Worm (Caenorhabditis elegans): ENCODE results near the gene fbxa-37.
"Not testable (repeated sequence)": the region's sequence is repeated elsewhere in the genome, so short reads cannot be mapped to it uniquely, and the experiment has no call there.

The fbxa-37 gene

ce11 chrIII:1263692-1264091 lies 21.1 kb upstream of the fbxa-37 start, which contains the start of gene srz-9:
Gene srz-9 (plus strand): TSS chrIII:1263992.
- TF ChIP-seq ztf-11, nhr-2, snpc-4 (tag; optimal IDR thresholded peaks at IDR 0.05): not testable (repeated sequence)

ce11 chrIII:1266799-1267198 lies 18.0 kb upstream of the fbxa-37 start, which contains the start of gene fbxa-151:
Gene fbxa-151 (minus strand): TSS chrIII:1266899.
- TF ChIP-seq elt-1 (tag; optimal IDR thresholded peaks at IDR 0.05; ENCODE audit: borderline replicate concordance, insufficient read depth); unc-62 (GFP tag; optimal IDR thresholded peaks at IDR 0.05); ztf-11 (tag; optimal IDR thresholded peaks at IDR 0.05): not testable (repeated sequence)

DNA sequence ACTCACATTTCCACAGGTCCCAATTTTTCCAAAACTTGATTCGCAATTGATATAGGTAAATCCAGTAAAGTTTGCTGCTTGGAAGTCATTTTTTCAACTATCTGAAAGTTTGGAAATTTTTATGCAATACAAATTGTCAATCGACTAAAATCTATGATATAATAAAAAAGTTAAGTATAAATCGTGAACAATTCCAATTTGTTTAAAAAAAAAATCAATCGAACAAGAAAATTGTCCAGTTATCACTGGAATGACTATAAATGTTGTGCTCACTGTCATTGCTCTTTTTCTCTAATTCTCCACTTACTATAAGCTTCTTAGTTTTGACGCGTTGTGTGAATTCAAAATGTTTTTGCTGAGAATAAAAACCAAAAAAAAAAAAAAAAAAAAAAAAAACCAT lies 15.6 kb upstream of the fbxa-37 start, which contains the start of gene fbxa-32:
Gene fbxa-32 (minus strand): TSS at position 101 of the 400 bp plus-strand sequence.
- TF ChIP-seq ceh-83 (GFP tag; optimal IDR thresholded peaks at IDR 0.05) (no peak), sptf-1 (tag; optimal IDR thresholded peaks at IDR 0.05) (no peak), nhr-76 (tag; optimal IDR thresholded peaks at IDR 0.05) (no peak), ceh-39 (tag; optimal IDR thresholded peaks at IDR 0.05) (no peak), flh-1 (GFP tag; optimal IDR thresholded peaks at IDR 0.05) (no peak), bed-3 (GFP tag; optimal IDR thresholded peaks at IDR 0.05) (no peak), ceh-43 (GFP tag; optimal IDR thresholded peaks at IDR 0.05) (no peak), ham-2 (GFP tag; optimal IDR thresholded peaks at IDR 0.05) (no peak), mep-1 (tag; optimal IDR thresholded peaks at IDR 0.05) (no peak)

DNA sequence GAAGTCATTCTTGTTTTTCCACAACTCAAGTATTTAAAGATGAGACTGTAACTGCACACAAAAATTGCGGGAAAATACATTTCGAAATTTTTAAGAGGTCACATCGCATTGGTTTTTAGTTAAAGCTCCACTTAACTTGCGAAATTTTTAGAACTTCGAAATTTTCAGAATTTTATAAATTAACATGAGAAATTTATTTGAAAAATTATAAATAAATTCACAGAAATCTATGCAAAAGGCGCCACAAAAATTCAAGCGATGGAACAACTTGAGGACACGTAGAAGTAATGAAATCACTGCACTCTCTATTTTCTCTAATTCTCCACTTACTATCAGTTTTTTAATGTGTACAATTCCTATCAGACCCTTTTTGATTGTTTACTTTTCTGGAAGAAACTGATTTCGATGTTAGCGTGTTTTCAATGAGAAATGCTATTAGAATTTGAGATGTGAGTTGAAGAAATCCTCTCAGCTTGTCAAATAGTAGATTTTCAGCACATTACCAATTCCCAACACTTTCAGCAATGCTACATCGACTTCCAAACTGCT lies 13.3 kb upstream of the fbxa-37 start, which contains the start of gene fbxa-31:
Gene fbxa-31 (minus strand): TSS at position 51 of the 549 bp plus-strand sequence.
- TF ChIP-seq bed-3 (GFP tag; optimal IDR thresholded peaks at IDR 0.05) (no peak), lin-32 (GFP tag; optimal IDR thresholded peaks at IDR 0.05) (no peak)

DNA sequence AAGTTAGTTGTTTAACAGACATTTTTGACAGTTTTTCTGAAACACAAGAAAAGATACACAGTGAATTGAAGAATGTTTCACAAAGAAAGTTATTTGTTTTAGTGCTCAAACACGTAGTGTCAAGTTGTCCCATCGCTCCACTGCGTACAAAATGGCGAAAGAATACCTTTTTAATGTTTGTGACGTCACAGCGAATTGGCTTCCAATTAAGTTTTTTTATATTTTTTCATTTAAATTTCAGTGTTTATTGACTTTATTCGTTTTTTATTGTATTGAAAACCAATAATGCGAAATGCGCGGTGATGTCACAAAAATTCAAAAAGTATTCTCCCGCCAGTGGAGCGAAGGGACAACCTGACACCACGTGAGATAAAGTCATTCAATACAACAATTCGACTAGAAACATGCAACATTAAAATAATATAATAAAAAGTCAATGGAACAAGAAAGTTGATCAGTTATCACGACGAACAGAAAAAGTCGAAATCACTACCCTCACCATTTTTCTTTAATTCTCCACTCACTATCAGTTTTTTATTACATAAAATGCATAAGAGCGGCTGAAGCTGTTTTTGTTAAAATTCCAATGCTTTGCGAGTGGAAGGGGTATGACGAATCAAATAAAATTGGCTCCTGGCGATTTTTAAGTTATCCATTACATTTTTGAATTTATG lies 11.0 kb upstream of the fbxa-37 start, which contains the start of gene fbxa-29:
Gene fbxa-29 (minus strand): TSS at position 51 of the 674 bp plus-strand sequence.
- TF ChIP-seq M03D4.4 (tag; optimal IDR thresholded peaks at IDR 0.05) (no peak), ztf-11 (tag; optimal IDR thresholded peaks at IDR 0.05) (no peak), mls-2 (tag; optimal IDR thresholded peaks at IDR 0.05) (no peak), nhr-12 (tag; optimal IDR thresholded peaks at IDR 0.05) (no peak), unc-39 (tag; optimal IDR thresholded peaks at IDR 0.05) (no peak), zip-8 (tag; optimal IDR thresholded peaks at IDR 0.05) (no peak), ham-2 (GFP tag; optimal IDR thresholded peaks at IDR 0.05) (no peak), nhr-28 (tag; optimal IDR thresholded peaks at IDR 0.05) (no peak), ceh-39 (tag; optimal IDR thresholded peaks at IDR 0.05) (no peak), ceh-83 (GFP tag; optimal IDR thresholded peaks at IDR 0.05) (no peak), lin-13 (tag; optimal IDR thresholded peaks at IDR 0.05) (no peak), nhr-76 (tag; optimal IDR thresholded peaks at IDR 0.05) (no peak), sptf-1 (tag; optimal IDR thresholded peaks at IDR 0.05) (no peak), sem-2 (GFP tag; optimal IDR thresholded peaks at IDR 0.05) (no peak), lsy-2 (tag; optimal IDR thresholded peaks at IDR 0.05) (no peak), unc-120 (tag; optimal IDR thresholded peaks at IDR 0.05; ENCODE audit: poor library complexity, severe bottlenecking) (no peak), pha-4 (tag; optimal IDR thresholded peaks at IDR 0.05) (no peak), ceh-43 (GFP tag; optimal IDR thresholded peaks at IDR 0.05) (no peak)

- TF ChIP-seq cnd-1 (tag; optimal IDR thresholded peaks at IDR 0.05), result no peak
- TF ChIP-seq tbx-8 (GFP tag; optimal IDR thresholded peaks at IDR 0.05), result no peak
Observed at ce11 chrIII:1275513-1275912, 9.3 kb upstream of the fbxa-37 start, which contains the start of gene fbxa-30. Gene fbxa-30 (minus strand): TSS chrIII:1275613.

Data from whole organism, mixed stage, embryonic.